Fruit fly (Drosophila melanogaster) whole organism, embryonic: ENCODE results near the gene CG43094.

Experiments
- Atf6 ChIP-seq: fragments of 200-800 bp; sonication (Bioruptor generic); IDR thresholded peaks from 2 replicates; pipeline ENCODE4 v1.3.6; 2022; ENCODE audit warnings: missing biosample characterization, missing genetic modification characterization
- B-H2 ChIP-seq: fragments of 200-800 bp; sonication (Bioruptor generic); optimal IDR thresholded peaks from 2 replicates; lab custom pipeline; 2018; ENCODE audit warnings: missing biosample characterization, mild to moderate bottlenecking, missing genetic modification characterization
- CG10267 ChIP-seq: fragments of 200-800 bp; sonication (Bioruptor generic); optimal IDR thresholded peaks from 2 replicates; lab custom pipeline; 2018; ENCODE audit warnings: missing biosample characterization, mild to moderate bottlenecking, missing genetic modification characterization, moderate library complexity
- CG10366 ChIP-seq: fragments of 200-800 bp; sonication (Bioruptor generic); IDR thresholded peaks from 2 replicates; pipeline ENCODE4 v1.3.6; 2022; ENCODE audit warnings: missing biosample characterization, missing genetic modification characterization
- CG14860 ChIP-seq: fragments of 200-800 bp; sonication (Bioruptor generic); IDR thresholded peaks from 3 replicates; pipeline ENCODE4 v1.3.6; 2022; ENCODE audit warnings: missing biosample characterization, missing genetic modification characterization; ENCODE audit not compliant: partially characterized antibody
- CG15011 ChIP-seq: fragments of 200-800 bp; sonication (Bioruptor generic); optimal IDR thresholded peaks from 3 replicates; lab custom pipeline; 2018; ENCODE audit warnings: missing biosample characterization, mild to moderate bottlenecking, missing genetic modification characterization
- CG1603 ChIP-seq: fragments of 200-800 bp; sonication (Bioruptor generic); optimal IDR thresholded peaks from 2 replicates; lab custom pipeline; 2019; ENCODE audit warnings: missing biosample characterization, mild to moderate bottlenecking, missing genetic modification characterization, moderate library complexity
- CG16813 ChIP-seq: fragments of 200-800 bp; sonication (Bioruptor generic); IDR thresholded peaks from 3 replicates; pipeline ENCODE4 v1.3.6; 2022; ENCODE audit warnings: missing biosample characterization, missing genetic modification characterization; ENCODE audit not compliant: partially characterized antibody
- CG17568 ChIP-seq: fragments of 200-800 bp; sonication (Bioruptor generic); optimal IDR thresholded peaks from 2 replicates; lab custom pipeline; 2018; ENCODE audit warnings: missing biosample characterization, mild to moderate bottlenecking, missing genetic modification characterization, moderate library complexity
- CG17829 ChIP-seq: fragments of 200-800 bp; optimal IDR thresholded peaks from 2 replicates; lab custom pipeline; 2019; ENCODE audit warnings: missing biosample characterization, mild to moderate bottlenecking, missing genetic modification characterization, moderate library complexity
- CG3163 ChIP-seq: fragments of 200-800 bp; sonication (Bioruptor generic); optimal IDR thresholded peaks from 3 replicates; lab custom pipeline; 2016; ENCODE audit warnings: missing biosample characterization, missing genetic modification characterization
- CG3726 ChIP-seq: fragments of 200-800 bp; sonication (Bioruptor generic); IDR thresholded peaks from 3 replicates; pipeline ENCODE4, ENCODE4 v1.3.6; 2022; ENCODE audit warnings: missing biosample characterization, missing genetic modification characterization
- CG4854 ChIP-seq: fragments of 200-800 bp; sonication (Bioruptor generic); optimal IDR thresholded peaks from 2 replicates; lab custom pipeline; 2016; ENCODE audit warnings: missing biosample characterization, missing genetic modification characterization, inconsistent platforms
- CG6683 ChIP-seq: fragments of 200-800 bp; sonication (Bioruptor generic); optimal IDR thresholded peaks from 2 replicates; lab custom pipeline; 2017; ENCODE audit warnings: missing biosample characterization, mild to moderate bottlenecking, missing genetic modification characterization, missing genetic modification reagents
- CG6765 ChIP-seq: fragments of 200-800 bp; sonication (Bioruptor generic); optimal IDR thresholded peaks from 3 replicates; lab custom pipeline; 2017; ENCODE audit warnings: missing biosample characterization, mild to moderate bottlenecking, missing genetic modification characterization
- Chrac-16 ChIP-seq: fragments of 200-800 bp; sonication (Bioruptor generic); optimal IDR thresholded peaks from 3 replicates; lab custom pipeline; 2016; ENCODE audit warnings: missing biosample characterization, missing genetic modification characterization
- CrebB ChIP-seq: fragments of 200-800 bp; sonication (Bioruptor generic); optimal IDR thresholded peaks from 3 replicates; lab custom pipeline; 2018; ENCODE audit warnings: missing biosample characterization, mild to moderate bottlenecking, missing genetic modification characterization
- Dll ChIP-seq: fragments of 200-800 bp; sonication (Bioruptor generic); IDR thresholded peaks from 4 replicates; pipeline ENCODE4 v1.3.6; 2022; ENCODE audit warnings: missing biosample characterization, missing genetic modification characterization; ENCODE audit not compliant: partially characterized antibody
- Dref ChIP-seq: fragments of 200-800 bp; sonication (Bioruptor generic); IDR thresholded peaks from 2 replicates; pipeline ENCODE4 v1.3.6; 2022; ENCODE audit warnings: missing biosample characterization, missing genetic modification characterization
- Eip74EF ChIP-seq, 2 experiments: fragments of 200-800 bp in 1 of 2; fragments of >200 bp in 1 of 2; sonication (Bioruptor generic) in 1 of 2; optimal IDR thresholded peaks; 2 replicates each; lab custom pipeline; 2017 to 2019; ENCODE audit warnings: missing biosample characterization in 2 of 2, missing genetic modification characterization in 2 of 2, mild to moderate bottlenecking in 1 of 2, moderate library complexity in 1 of 2
- Ets97D ChIP-seq: fragments of 200-800 bp; sonication (Bioruptor generic); optimal IDR thresholded peaks from 3 replicates; lab custom pipeline; 2016; ENCODE audit warnings: missing biosample characterization, missing genetic modification characterization
- H2.0 ChIP-seq: fragments of 200-800 bp; sonication (Bioruptor generic); IDR thresholded peaks from 2 replicates; pipeline ENCODE4 v1.3.6; 2022; ENCODE audit warnings: missing biosample characterization, missing genetic modification characterization
- Lpt ChIP-seq: fragments of >200 bp; optimal IDR thresholded peaks from 2 replicates; lab custom pipeline; 2018; ENCODE audit warnings: missing biosample characterization, missing genetic modification characterization
- Meics ChIP-seq: fragments of 200-800 bp; sonication (Bioruptor generic); optimal IDR thresholded peaks from 2 replicates; lab custom pipeline; 2017; ENCODE audit warnings: missing biosample characterization, mild to moderate bottlenecking, missing genetic modification characterization
- Nf-YA ChIP-seq: fragments of 200-800 bp; sonication (Bioruptor generic); IDR thresholded peaks from 2 replicates; pipeline ENCODE4 v1.3.6; 2022; ENCODE audit warnings: missing biosample characterization, missing genetic modification characterization
- PHDP ChIP-seq: fragments of 200-800 bp; sonication (Bioruptor generic); optimal IDR thresholded peaks from 3 replicates; lab custom pipeline; 2018; ENCODE audit warnings: missing biosample characterization, mild to moderate bottlenecking, missing genetic modification characterization, moderate library complexity
- Sry-β ChIP-seq: fragments of 200-800 bp; sonication (Bioruptor generic); optimal IDR thresholded peaks from 2 replicates; lab custom pipeline; 2018; ENCODE audit warnings: missing biosample characterization, mild to moderate bottlenecking, missing genetic modification characterization, moderate library complexity
- amos ChIP-seq: fragments of 200-800 bp; sonication (Bioruptor generic); IDR thresholded peaks from 2 replicates; pipeline ENCODE4 v1.3.6; 2022; ENCODE audit warnings: missing biosample characterization, missing genetic modification characterization; ENCODE audit not compliant: partially characterized antibody
- ase ChIP-seq: fragments of 200-800 bp; sonication (Bioruptor generic); IDR thresholded peaks from 3 replicates; pipeline ENCODE4 v1.3.6; 2022; ENCODE audit warnings: missing biosample characterization, missing genetic modification characterization
- bcd ChIP-seq: fragments of 200-800 bp; sonication (Bioruptor generic); optimal IDR thresholded peaks from 2 replicates; lab custom pipeline; 2017; ENCODE audit warnings: missing biosample characterization, mild to moderate bottlenecking, missing genetic modification characterization
- caup ChIP-seq: fragments of 200-800 bp; sonication (Bioruptor generic); optimal IDR thresholded peaks from 3 replicates; lab custom pipeline; 2017; ENCODE audit warnings: missing biosample characterization, mild to moderate bottlenecking, missing genetic modification characterization, moderate library complexity; ENCODE audit not compliant: severe bottlenecking
- chif ChIP-seq, 2 experiments: fragments of 200-800 bp; sonication (Bioruptor generic); optimal IDR thresholded peaks; 3 replicates each; lab custom pipeline; 2016; ENCODE audit warnings: missing biosample characterization in 2 of 2, missing genetic modification characterization in 2 of 2
- crp ChIP-seq, 2 experiments: fragments of 200-800 bp; sonication (Bioruptor generic); optimal IDR thresholded peaks; 2 replicates in 1 of 2; 3 replicates in 1 of 2; lab custom pipeline; 2017; ENCODE audit warnings: missing biosample characterization in 2 of 2, missing genetic modification characterization in 2 of 2, mild to moderate bottlenecking in 1 of 2, moderate library complexity in 1 of 2
- cwo ChIP-seq: fragments of 200-800 bp; sonication (Bioruptor generic); optimal IDR thresholded peaks from 3 replicates; lab custom pipeline; 2017; ENCODE audit warnings: missing biosample characterization, missing genetic modification characterization, mild to moderate bottlenecking, moderate library complexity, missing genetic modification reagents
- hbn ChIP-seq: fragments of 200-800 bp; sonication (Bioruptor generic); IDR thresholded peaks from 2 replicates; pipeline ENCODE4 v1.3.6; 2022; ENCODE audit warnings: missing biosample characterization, missing genetic modification characterization; ENCODE audit not compliant: partially characterized antibody
- ind ChIP-seq: fragments of 200-800 bp; sonication (Bioruptor generic); optimal IDR thresholded peaks from 3 replicates; lab custom pipeline; 2016; ENCODE audit warnings: missing biosample characterization, missing genetic modification characterization
- kni ChIP-seq: fragments of 200-800 bp; sonication (Bioruptor generic); optimal IDR thresholded peaks from 3 replicates; lab custom pipeline; 2017; ENCODE audit warnings: mild to moderate bottlenecking, missing biosample characterization, missing genetic modification reagents, missing genetic modification characterization
- knrl ChIP-seq: fragments of 200-800 bp; sonication (Bioruptor generic); IDR thresholded peaks from 3 replicates; pipeline ENCODE4 v1.3.6; 2022; ENCODE audit warnings: missing biosample characterization, missing genetic modification characterization; ENCODE audit not compliant: partially characterized antibody
- lilli ChIP-seq: fragments of 200-800 bp; sonication (Bioruptor generic); optimal IDR thresholded peaks from 3 replicates; lab custom pipeline; 2016; ENCODE audit warnings: missing biosample characterization, missing genetic modification characterization
- lmd ChIP-seq: fragments of 200-800 bp; sonication (Bioruptor generic); IDR thresholded peaks from 2 replicates; pipeline ENCODE4 v1.3.6; 2022; ENCODE audit warnings: missing biosample characterization, missing genetic modification characterization
- nau ChIP-seq: fragments of 200-800 bp; sonication (Bioruptor generic); optimal IDR thresholded peaks from 3 replicates; lab custom pipeline; 2017; ENCODE audit warnings: missing biosample characterization, mild to moderate bottlenecking, missing genetic modification characterization, missing genetic modification reagents
- nerfin-1 ChIP-seq: fragments of 200-800 bp; sonication (Bioruptor generic); optimal IDR thresholded peaks from 3 replicates; lab custom pipeline; 2019; ENCODE audit warnings: missing biosample characterization, mild to moderate bottlenecking, missing genetic modification characterization, moderate library complexity
- nmo ChIP-seq: fragments of 200-800 bp; sonication (Bioruptor generic); optimal IDR thresholded peaks from 2 replicates; lab custom pipeline; 2018; ENCODE audit warnings: missing biosample characterization, mild to moderate bottlenecking, missing genetic modification characterization, moderate library complexity
- peb ChIP-seq: fragments of 200-800 bp; sonication (Bioruptor generic); IDR thresholded peaks from 2 replicates; pipeline ENCODE4 v1.3.6; 2022; ENCODE audit warnings: missing biosample characterization, missing genetic modification characterization
- prd ChIP-seq, 3 experiments: fragments of >200 bp in 2 of 3; fragments of 200-800 bp in 1 of 3; sonication (Bioruptor generic) in 1 of 3; optimal IDR thresholded peaks in 2 of 3; IDR thresholded peaks in 1 of 3; 2 replicates in 2 of 3; 3 replicates in 1 of 3; pipeline versions ENCODE4 v1.3.6 to Lab custom; 2017 to 2022; ENCODE audit warnings: missing biosample characterization in 1 of 3, missing genetic modification characterization in 1 of 3
- tup ChIP-seq: fragments of 200-800 bp; sonication (Bioruptor generic); optimal IDR thresholded peaks from 2 replicates; lab custom pipeline; 2016; ENCODE audit warnings: missing biosample characterization, mild to moderate bottlenecking, missing genetic modification characterization, moderate library complexity
- wor ChIP-seq: fragments of 200-800 bp; sonication (Bioruptor generic); IDR thresholded peaks from 2 replicates; pipeline ENCODE4 v1.3.6; 2022; ENCODE audit warnings: missing biosample characterization, missing genetic modification characterization
- yki ChIP-seq: fragments of >200 bp; optimal IDR thresholded peaks from 3 replicates; lab custom pipeline; 2018
- z ChIP-seq: fragments of 200-800 bp; sonication (Bioruptor generic); IDR thresholded peaks from 3 replicates; pipeline ENCODE4 v1.3.6; 2022; ENCODE audit warnings: missing biosample characterization, missing genetic modification characterization

The CG43094 gene

dm6 chr3R:22720808-22721306 is 49.9 kb downstream of the CG43094 start, which contains the start of gene wge (continued):
- TF ChIP-seq CG14860 = peak; percentile 8; the same call in 1 of the 3 replicates
- peak; percentile 34 for TF ChIP-seq CG1603
- no peak for TF ChIP-seq CG3726
- no peak; the same call in 1 of the 2 replicates for TF ChIP-seq hbn (GFP tag; lab: Robert Waterston, UW)
- no peak for TF ChIP-seq z
- no peak for TF ChIP-seq lilli (GFP tag; lab: Kevin White, UChicago)
- no peak for TF ChIP-seq CG10366
- TF ChIP-seq CG17829 (tag; lab: Kevin White, UChicago) = peak; percentile 25
- TF ChIP-seq Dll (GFP tag; lab: Robert Waterston, UW) = peak; percentile 71; the same call in 3 of the 4 replicates
- peak; percentile 21 for TF ChIP-seq nmo (GFP tag; lab: Kevin White, UChicago)
- TF ChIP-seq nau (GFP tag; lab: Kevin White, UChicago) = no peak
- no peak for TF ChIP-seq lmd (GFP tag; lab: Robert Waterston, UW)
- no peak for TF ChIP-seq wor (GFP tag; lab: Robert Waterston, UW)
- no peak for TF ChIP-seq CG4854 (GFP tag; lab: Kevin White, UChicago)
- peak; percentile 30 for TF ChIP-seq CG10267 (tag; lab: Kevin White, UChicago)
- TF ChIP-seq Chrac-16 (GFP tag; lab: Kevin White, UChicago) = no peak
- no peak for TF ChIP-seq Sry-β (GFP tag; lab: Kevin White, UChicago)
- no peak for TF ChIP-seq peb (GFP tag; lab: Robert Waterston, UW)
- no peak for TF ChIP-seq yki (lab: Kevin White, UChicago)
- no peak for TF ChIP-seq ase (GFP tag; lab: Robert Waterston, UW)
- TF ChIP-seq tup (GFP tag; lab: Kevin White, UChicago) = no peak
- peak; percentile 91 for TF ChIP-seq Dref (GFP tag; lab: Robert Waterston, UW)
- no peak for TF ChIP-seq Ets97D (GFP tag; lab: Kevin White, UChicago)
- no peak for TF ChIP-seq CrebB (tag; lab: Kevin White, UChicago)
- TF ChIP-seq cwo (GFP tag; lab: Kevin White, UChicago) = no peak
- no peak for TF ChIP-seq bcd
- TF ChIP-seq CG6765 (GFP tag; lab: Kevin White, UChicago) = no peak
- TF ChIP-seq Nf-YA (GFP tag; lab: Robert Waterston, UW) = no peak
- TF ChIP-seq ind (GFP tag; lab: Kevin White, UChicago) = no peak
- TF ChIP-seq CG3163 (GFP tag; lab: Kevin White, UChicago) = no peak
- no peak for TF ChIP-seq chif (GFP tag; optimal IDR thresholded peaks at IDR 0.05; lab: Kevin White, UChicago)
- TF ChIP-seq Eip74EF (GFP tag; optimal IDR thresholded peaks at IDR 0.05; lab: Kevin White, UChicago) = no peak
- no peak for TF ChIP-seq prd (optimal IDR thresholded peaks at IDR 0.05; lab: Kevin White, UChicago)
- TF ChIP-seq prd (GFP tag; IDR thresholded peaks at IDR 0.05; lab: Robert Waterston, UW) = no peak
- no peak for TF ChIP-seq Atf6
- TF ChIP-seq CG15011 (GFP tag; lab: Kevin White, UChicago) = no peak
- TF ChIP-seq crp (GFP tag; optimal IDR thresholded peaks at IDR 0.05; lab: Kevin White, UChicago) = no peak
- TF ChIP-seq H2.0 (GFP tag; lab: Robert Waterston, UW) = no peak
- TF ChIP-seq nerfin-1 = peak; percentile 72
- peak; percentile 65 for TF ChIP-seq amos (GFP tag; lab: Robert Waterston, UW)
- no peak for TF ChIP-seq Lpt (GFP tag; lab: Kevin White, UChicago)
- TF ChIP-seq Meics (GFP tag; lab: Kevin White, UChicago) = no peak
- TF ChIP-seq CG6683 = no peak
- peak; percentile 54 for TF ChIP-seq knrl (GFP tag; lab: Robert Waterston, UW)
- TF ChIP-seq PHDP (tag; lab: Kevin White, UChicago) = no peak
- TF ChIP-seq CG17568 = no peak
- no peak for TF ChIP-seq B-H2
- TF ChIP-seq kni (GFP tag; lab: Kevin White, UChicago) = no peak
- TF ChIP-seq caup (GFP tag; lab: Kevin White, UChicago) = no peak
- TF ChIP-seq CG16813 (GFP tag; lab: Robert Waterston, UW) = peak; percentile 66
